1 worm cellular context compared by ENCODE assay signal in the genomic region with DNA sequence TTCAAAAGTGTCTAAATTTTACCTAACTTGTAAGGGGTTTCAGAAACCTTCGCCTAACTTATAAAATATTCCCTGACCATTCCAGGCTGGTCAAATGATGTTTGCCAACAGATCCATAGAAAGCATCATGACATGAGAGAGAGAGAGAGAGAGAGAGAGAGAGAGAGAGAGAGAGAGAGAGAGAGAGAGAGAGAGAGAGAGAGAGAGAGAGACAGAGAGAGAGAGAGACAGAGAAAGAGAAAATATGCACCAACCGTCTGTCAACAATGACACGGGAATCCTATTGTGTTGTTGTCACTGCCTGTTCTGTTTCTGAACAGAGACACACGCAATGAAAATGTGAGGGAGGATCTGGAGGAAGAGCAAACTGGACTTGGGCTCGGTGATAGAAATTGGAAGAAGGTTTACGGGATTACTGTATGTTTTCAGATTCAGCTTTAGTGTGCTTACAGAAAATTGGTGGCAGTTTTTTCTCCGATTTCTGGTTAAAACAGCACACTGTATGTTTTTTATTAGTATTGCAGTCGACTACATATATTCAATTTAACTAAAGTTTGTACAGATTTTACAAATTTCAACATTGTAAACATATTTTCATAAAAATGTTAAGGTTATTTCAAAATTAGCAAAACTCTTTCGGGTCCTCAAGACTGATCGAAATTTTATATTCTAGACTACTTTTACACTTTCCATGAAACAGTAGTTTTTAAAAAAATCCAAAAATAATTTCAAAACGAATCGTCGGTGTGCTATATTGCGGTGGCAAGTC.
TF ChIP-seq lines count a peak whose summit lies in the region.

No protein-coding gene starts in this region.

TF ChIP-seq in whole organism, L4 larva, 104 proteins besides CTCF, POLR2A, EP300 and RAD21 (continued from another document):
- TF ChIP-seq ceh-62 (tag; optimal IDR thresholded peaks at IDR 0.05; lab: Kevin White, UChicago) (no peak), unc-62 (GFP tag; optimal IDR thresholded peaks at IDR 0.05 in 1 of 2; lab: Kevin White, UChicago) (peak in 1 of 2 experiments; percentile 55), unc-62 (tag; optimal IDR thresholded peaks at IDR 0.05; lab: Kevin White, UChicago) (no peak), mxl-3 (GFP tag; optimal IDR thresholded peaks at IDR 0.05; lab: Kevin White, UChicago) (peak; percentile 28), egl-27 (tag; optimal IDR thresholded peaks at IDR 0.05; lab: Kevin White, UChicago) (no peak), fkh-10 (GFP tag; optimal IDR thresholded peaks at IDR 0.05; lab: Kevin White, UChicago) (no peak), set-16 (GFP tag; IDR thresholded peaks at IDR 0.05; lab: Robert Waterston, UW) (peak; percentile 73; the same call in 1 of the 2 replicates), hlh-11 (tag; optimal IDR thresholded peaks at IDR 0.05; lab: Kevin White, UChicago) (peak; percentile 52), daf-8 (GFP tag; IDR thresholded peaks at IDR 0.05; lab: Robert Waterston, UW) (no peak), dpl-1 (GFP tag; optimal IDR thresholded peaks at IDR 0.05; lab: Kevin White, UChicago) (no peak), pha-4 (GFP tag; IDR thresholded peaks at IDR 0.05; lab: Robert Waterston, UW) (no peak; the same call in 1 of the 2 replicates), pha-4 (tag; optimal IDR thresholded peaks at IDR 0.05; lab: Kevin White, UChicago) (peak; percentile 68), dve-1 (tag; optimal IDR thresholded peaks at IDR 0.05; lab: Kevin White, UChicago; ENCODE audit: insufficient read depth) (peak; percentile 85), zfp-3 (GFP tag; conservative IDR thresholded peaks at IDR 0.05; lab: Robert Waterston, UW) (no peak), egl-43 (GFP tag; IDR thresholded peaks at IDR 0.05; lab: Robert Waterston, UW) (no peak), Y75B8A.6 (GFP tag; IDR thresholded peaks at IDR 0.05; lab: Robert Waterston, UW) (no peak), lin-29 (GFP tag; IDR thresholded peaks at IDR 0.05; lab: Robert Waterston, UW) (no peak), nhr-42 (GFP tag; IDR thresholded peaks at IDR 0.05; lab: Robert Waterston, UW) (no peak), mdl-1 (tag; optimal IDR thresholded peaks at IDR 0.05; lab: Kevin White, UChicago) (no peak), nhr-77 (tag; optimal IDR thresholded peaks at IDR 0.05; lab: Kevin White, UChicago) (no peak), daf-16 (GFP tag; optimal IDR thresholded peaks at IDR 0.05; lab: Kevin White, UChicago) (no peak), daf-16 (tag; optimal IDR thresholded peaks at IDR 0.05; lab: Kevin White, UChicago) (peak; percentile 74), lsy-2 (tag; optimal IDR thresholded peaks at IDR 0.05; lab: Kevin White, UChicago) (no peak), aha-1 (tag; lab: Kevin White, UChicago) (peak; percentile 69), Y105C5A.15 (GFP tag; IDR thresholded peaks at IDR 0.05; lab: Robert Waterston, UW) (no peak), nhr-48 (tag; optimal IDR thresholded peaks at IDR 0.05; lab: Kevin White, UChicago) (no peak), arid-1 (GFP tag; conservative IDR thresholded peaks at IDR 0.05; lab: Robert Waterston, UW) (no peak), T20F7.1 (GFP tag; optimal IDR thresholded peaks at IDR 0.05; lab: Kevin White, UChicago) (no peak), T26A8.4 (GFP tag; IDR thresholded peaks at IDR 0.05; lab: Robert Waterston, UW) (0 out of 2 replicates have a peak, but pooled peaks have one; percentile 42), nhr-10 (tag; optimal IDR thresholded peaks at IDR 0.05; lab: Kevin White, UChicago) (no peak), nhr-25 (tag; optimal IDR thresholded peaks at IDR 0.05; lab: Kevin White, UChicago; ENCODE audit: borderline replicate concordance, insufficient read depth) (no peak)
